Worm (Caenorhabditis elegans) whole organism, L3 larva: Measurements from ENCODE around the gene F13E9.9.

Experiments used
- ZK546.5 ChIP-seq: sonication (generic microtip); optimal IDR thresholded peaks from 2 replicates; lab custom pipeline; 2017; ENCODE audit warnings: missing biosample characterization, missing genetic modification characterization
- aly-2 ChIP-seq: fragments of 150-350 bp; optimal IDR thresholded peaks from 2 replicates; lab custom pipeline; 2014; ENCODE audit warnings: missing biosample characterization, missing genetic modification characterization
- ama-1 ChIP-seq: fragments of 150-350 bp; optimal IDR thresholded peaks from 2 replicates; lab custom pipeline; 2018
- egl-27 ChIP-seq: sonication (generic microtip); optimal IDR thresholded peaks from 4 replicates; lab custom pipeline; 2017; ENCODE audit warnings: missing biosample characterization, missing genetic modification reagents, missing genetic modification characterization
- eor-1 ChIP-seq, 2 experiments: fragments of 150-350 bp; optimal IDR thresholded peaks; 2 replicates each; lab custom pipeline; 2014 to 2018; ENCODE audit warnings: missing biosample characterization in 2 of 2, missing genetic modification characterization in 2 of 2
- nhr-11 ChIP-seq: fragments of 150-350 bp; optimal IDR thresholded peaks from 2 replicates; lab custom pipeline; 2014; ENCODE audit warnings: missing biosample characterization, missing genetic modification characterization
- nhr-237 ChIP-seq: fragments of 150-350 bp; optimal IDR thresholded peaks from 2 replicates; lab custom pipeline; 2014; ENCODE audit warnings: missing biosample characterization, missing genetic modification characterization
- nhr-28 ChIP-seq: fragments of 150-350 bp; optimal IDR thresholded peaks from 2 replicates; lab custom pipeline; 2014; ENCODE audit warnings: missing biosample characterization, missing genetic modification characterization
- nhr-67 ChIP-seq: fragments of 150-350 bp; optimal IDR thresholded peaks from 2 replicates; lab custom pipeline; 2014; ENCODE audit warnings: missing biosample characterization, missing genetic modification characterization
- nhr-76 ChIP-seq: fragments of 150-350 bp; sonication (generic microtip); optimal IDR thresholded peaks from 5 replicates; lab custom pipeline; 2014; ENCODE audit warnings: missing biosample characterization, missing genetic modification characterization
- pha-4 ChIP-seq: fragments of 150-350 bp; optimal IDR thresholded peaks from 2 replicates; lab custom pipeline; 2014; ENCODE audit warnings: missing biosample characterization, missing genetic modification reagents, missing genetic modification characterization
- pqm-1 ChIP-seq: fragments of 150-350 bp; optimal IDR thresholded peaks from 2 replicates; lab custom pipeline; 2017; ENCODE audit warnings: missing biosample characterization, missing genetic modification characterization, inconsistent platforms
- snpc-4 ChIP-seq: fragments of 150-350 bp; optimal IDR thresholded peaks from 2 replicates; lab custom pipeline; 2014; ENCODE audit warnings: missing biosample characterization, missing genetic modification characterization
- ztf-11 ChIP-seq: fragments of 150-350 bp; optimal IDR thresholded peaks from 2 replicates; lab custom pipeline; 2014; ENCODE audit warnings: missing biosample characterization, missing genetic modification characterization

- no peak for TF ChIP-seq ztf-11 (tag; lab: Kevin White, UChicago)
- no peak for TF ChIP-seq nhr-76
- no peak for TF ChIP-seq ama-1 (lab: Kevin White, UChicago)
- TF ChIP-seq pqm-1 (tag; lab: Kevin White, UChicago): no peak
- no peak for TF ChIP-seq nhr-237
- no peak for TF ChIP-seq nhr-67 (tag; lab: Kevin White, UChicago)
- TF ChIP-seq ZK546.5 (tag; lab: Kevin White, UChicago): no peak
- no peak for TF ChIP-seq aly-2 (tag; lab: Kevin White, UChicago)
- TF ChIP-seq snpc-4 (tag; lab: Kevin White, UChicago): no peak
- TF ChIP-seq nhr-28 (tag; lab: Kevin White, UChicago): no peak
- TF ChIP-seq pha-4 (tag; lab: Kevin White, UChicago): no peak
- no peak for TF ChIP-seq nhr-11 (tag; lab: Kevin White, UChicago)
- no peak for TF ChIP-seq egl-27 (tag; lab: Kevin White, UChicago)
- TF ChIP-seq eor-1 (tag; optimal IDR thresholded peaks at IDR 0.05; lab: Kevin White, UChicago): no peak
Observed at ce11 chrIV:10881230-10881629, 17.8 kb downstream of the F13E9.9 start, which contains the start of gene F13E9.13.
